Worm (Caenorhabditis elegans) whole organism, midembryonic: ENCODE measurements around the gene Y47D3A.34.

Experiments used
- flt-1 ChIP-seq: fragments of 200-800 bp; sonication (Bioruptor generic); IDR thresholded peaks from 2 replicates; pipeline ENCODE4 v1.3.6; 2022; ENCODE audit warnings: missing genetic modification characterization, missing compliant biosample characterization
- ztf-23 ChIP-seq: fragments of 200-800 bp; sonication (Bioruptor generic); IDR thresholded peaks from 2 replicates; pipeline ENCODE4 v1.3.6; 2022; ENCODE audit warnings: missing genetic modification reagents, missing genetic modification characterization, missing compliant biosample characterization

ce11 chrIII:11197327-11197726 lies 37.3 kb downstream of the Y47D3A.34 start:
- TF ChIP-seq flt-1 (GFP tag; lab: Robert Waterston, UW) = no peak
- TF ChIP-seq ztf-23 (GFP tag; lab: Robert Waterston, UW) = no peak
